Fruit fly (Drosophila melanogaster) whole organism, embryonic: ENCODE results near the gene CG6959.

ENCODE experiments used
- Antp ChIP-seq: fragments of 200-800 bp; sonication (Bioruptor generic); optimal IDR thresholded peaks from 3 replicates; lab custom pipeline; 2016; ENCODE audit warnings: missing biosample characterization, missing genetic modification characterization
- CG10267 ChIP-seq: fragments of 200-800 bp; sonication (Bioruptor generic); optimal IDR thresholded peaks from 2 replicates; lab custom pipeline; 2018; ENCODE audit warnings: missing biosample characterization, mild to moderate bottlenecking, missing genetic modification characterization, moderate library complexity
- CG11456 ChIP-seq: fragments of 200-800 bp; sonication (Bioruptor generic); IDR thresholded peaks from 3 replicates; pipeline ENCODE4 v1.3.6; 2022; ENCODE audit warnings: missing biosample characterization, missing genetic modification characterization
- CG11504 ChIP-seq: fragments of 200-800 bp; sonication (Bioruptor generic); optimal IDR thresholded peaks from 3 replicates; lab custom pipeline; 2019; ENCODE audit warnings: missing biosample characterization, mild to moderate bottlenecking, missing genetic modification characterization, moderate library complexity
- CG11723 ChIP-seq: fragments of 200-800 bp; sonication (Bioruptor generic); optimal IDR thresholded peaks from 2 replicates; lab custom pipeline; 2017; ENCODE audit warnings: missing biosample characterization, mild to moderate bottlenecking, missing genetic modification characterization
- CG12744 ChIP-seq: fragments of 200-800 bp; sonication (Bioruptor generic); optimal IDR thresholded peaks from 2 replicates; lab custom pipeline; 2016; ENCODE audit warnings: missing biosample characterization, missing genetic modification characterization
- CG13123 ChIP-seq: fragments of 200-800 bp; sonication (Bioruptor generic); optimal IDR thresholded peaks from 2 replicates; lab custom pipeline; 2016; ENCODE audit warnings: missing biosample characterization, missing genetic modification characterization
- CG15479 ChIP-seq: fragments of 200-800 bp; sonication (Bioruptor generic); optimal IDR thresholded peaks from 3 replicates; lab custom pipeline; 2019; ENCODE audit warnings: missing biosample characterization, mild to moderate bottlenecking, missing genetic modification characterization, moderate library complexity
- CG16813 ChIP-seq: fragments of 200-800 bp; sonication (Bioruptor generic); IDR thresholded peaks from 3 replicates; pipeline ENCODE4 v1.3.6; 2022; ENCODE audit warnings: missing biosample characterization, missing genetic modification characterization; ENCODE audit not compliant: partially characterized antibody
- CG17829 ChIP-seq: fragments of 200-800 bp; optimal IDR thresholded peaks from 2 replicates; lab custom pipeline; 2019; ENCODE audit warnings: missing biosample characterization, mild to moderate bottlenecking, missing genetic modification characterization, moderate library complexity
- CG2116 ChIP-seq: fragments of 200-800 bp; sonication (Bioruptor generic); optimal IDR thresholded peaks from 3 replicates; lab custom pipeline; 2018; ENCODE audit warnings: missing biosample characterization, mild to moderate bottlenecking, missing genetic modification characterization
- CG2129 ChIP-seq: fragments of 200-800 bp; sonication (Bioruptor generic); IDR thresholded peaks from 2 replicates; pipeline ENCODE4 v1.3.6; 2022; ENCODE audit warnings: missing biosample characterization, missing genetic modification characterization; ENCODE audit not compliant: partially characterized antibody
- CG2875 ChIP-seq: fragments of 200-800 bp; sonication (Bioruptor generic); optimal IDR thresholded peaks from 2 replicates; lab custom pipeline; 2017; ENCODE audit warnings: missing biosample characterization, mild to moderate bottlenecking, missing genetic modification characterization, missing genetic modification reagents
- CG3163 ChIP-seq: fragments of 200-800 bp; sonication (Bioruptor generic); optimal IDR thresholded peaks from 3 replicates; lab custom pipeline; 2016; ENCODE audit warnings: missing biosample characterization, missing genetic modification characterization
- CG42726 ChIP-seq: fragments of 200-800 bp; sonication (Bioruptor generic); IDR thresholded peaks from 2 replicates; pipeline ENCODE4 v1.3.6; 2022; ENCODE audit warnings: missing biosample characterization, missing genetic modification characterization; ENCODE audit not compliant: partially characterized antibody
- CG4360 ChIP-seq: fragments of 200-800 bp; sonication (Bioruptor generic); IDR thresholded peaks from 2 replicates; pipeline ENCODE4 v1.3.6; 2022; ENCODE audit warnings: missing biosample characterization, missing genetic modification characterization
- CG6765 ChIP-seq: fragments of 200-800 bp; sonication (Bioruptor generic); optimal IDR thresholded peaks from 3 replicates; lab custom pipeline; 2017; ENCODE audit warnings: missing biosample characterization, mild to moderate bottlenecking, missing genetic modification characterization
- CkIIα-i1 ChIP-seq: fragments of 200-800 bp; sonication (Bioruptor generic); IDR thresholded peaks from 2 replicates; pipeline ENCODE4 v1.3.6; 2022; ENCODE audit warnings: missing biosample characterization, missing genetic modification characterization
- Dek ChIP-seq: fragments of 200-800 bp; sonication (Bioruptor generic); optimal IDR thresholded peaks from 3 replicates; lab custom pipeline; 2019; ENCODE audit warnings: missing biosample characterization, mild to moderate bottlenecking, missing genetic modification characterization, moderate library complexity
- Gsc ChIP-seq: fragments of 200-800 bp; sonication (Bioruptor generic); IDR thresholded peaks from 2 replicates; pipeline ENCODE4 v1.3.6; 2022; ENCODE audit warnings: missing biosample characterization, missing genetic modification characterization
- Gug ChIP-seq: fragments of 200-800 bp; sonication (Bioruptor generic); IDR thresholded peaks from 4 replicates; pipeline ENCODE4 v1.3.6; 2022; ENCODE audit warnings: missing biosample characterization, missing genetic modification characterization
- HmgD ChIP-seq: fragments of 200-800 bp; sonication (Bioruptor generic); optimal IDR thresholded peaks from 3 replicates; lab custom pipeline; 2016; ENCODE audit warnings: missing biosample characterization, missing genetic modification characterization
- Hmx ChIP-seq: fragments of 200-800 bp; sonication (Bioruptor generic); optimal IDR thresholded peaks from 2 replicates; lab custom pipeline; 2016; ENCODE audit warnings: missing biosample characterization, missing genetic modification characterization
- Hr78 ChIP-seq, 2 experiments: fragments of 200-800 bp in 1 of 2; fragments of >200 bp in 1 of 2; sonication (Bioruptor generic) in 1 of 2; optimal IDR thresholded peaks; 2 replicates each; lab custom pipeline; 2017 to 2019; ENCODE audit warnings: missing biosample characterization in 2 of 2, missing genetic modification characterization in 2 of 2, mild to moderate bottlenecking in 1 of 2, moderate library complexity in 1 of 2
- MESR4 ChIP-seq: fragments of 200-800 bp; sonication (Bioruptor generic); optimal IDR thresholded peaks from 2 replicates; lab custom pipeline; 2018; ENCODE audit warnings: missing biosample characterization, mild to moderate bottlenecking, missing genetic modification characterization, moderate library complexity
- Myb ChIP-seq: fragments of 200-800 bp; sonication (Bioruptor generic); optimal IDR thresholded peaks from 2 replicates; lab custom pipeline; 2016; ENCODE audit warnings: missing biosample characterization, missing genetic modification characterization
- Nf-YB ChIP-seq: fragments of 200-800 bp; sonication (Bioruptor generic); optimal IDR thresholded peaks from 3 replicates; lab custom pipeline; 2019; ENCODE audit warnings: missing biosample characterization, mild to moderate bottlenecking, missing genetic modification characterization, moderate library complexity
- Oli ChIP-seq: fragments of 200-800 bp; sonication (Bioruptor generic); optimal IDR thresholded peaks from 2 replicates; lab custom pipeline; 2018; ENCODE audit warnings: missing biosample characterization, mild to moderate bottlenecking, missing genetic modification characterization, moderate library complexity
- Sry-δ ChIP-seq: fragments of 200-800 bp; sonication (Bioruptor generic); optimal IDR thresholded peaks from 2 replicates; lab custom pipeline; 2016; ENCODE audit warnings: missing biosample characterization, missing genetic modification characterization
- Tbp ChIP-seq: fragments of >200 bp; optimal IDR thresholded peaks from 2 replicates; lab custom pipeline; 2018; ENCODE audit warnings: missing biosample characterization, missing genetic modification characterization
- amos ChIP-seq: fragments of 200-800 bp; sonication (Bioruptor generic); IDR thresholded peaks from 2 replicates; pipeline ENCODE4 v1.3.6; 2022; ENCODE audit warnings: missing biosample characterization, missing genetic modification characterization; ENCODE audit not compliant: partially characterized antibody
- bbx ChIP-seq: fragments of 200-800 bp; sonication (Bioruptor generic); IDR thresholded peaks from 2 replicates; pipeline ENCODE4 v1.3.6; 2022; ENCODE audit warnings: missing biosample characterization, missing genetic modification characterization; ENCODE audit not compliant: partially characterized antibody
- bigmax ChIP-seq: fragments of 200-800 bp; sonication (Bioruptor generic); optimal IDR thresholded peaks from 2 replicates; lab custom pipeline; 2018; ENCODE audit warnings: missing biosample characterization, mild to moderate bottlenecking, missing genetic modification characterization
- corto ChIP-seq: fragments of 200-800 bp; sonication (Bioruptor generic); optimal IDR thresholded peaks from 2 replicates; lab custom pipeline; 2016; ENCODE audit warnings: missing biosample characterization, mild to moderate bottlenecking, missing genetic modification characterization, moderate library complexity
- dan ChIP-seq: fragments of 200-800 bp; sonication (Bioruptor generic); IDR thresholded peaks from 2 replicates; pipeline ENCODE4 v1.3.6; 2022; ENCODE audit warnings: missing biosample characterization, missing genetic modification characterization
- dmrt99B ChIP-seq: fragments of 200-800 bp; sonication (Bioruptor generic); optimal IDR thresholded peaks from 2 replicates; lab custom pipeline; 2018; ENCODE audit warnings: missing biosample characterization, mild to moderate bottlenecking, missing genetic modification characterization, moderate library complexity
- dpn ChIP-seq, 2 experiments: fragments of 200-800 bp; sonication (Bioruptor generic); optimal IDR thresholded peaks; 3 replicates each; lab custom pipeline; 2016; ENCODE audit warnings: missing biosample characterization in 2 of 2, missing genetic modification characterization in 2 of 2
- fd64A ChIP-seq: fragments of 200-800 bp; sonication (Bioruptor generic); optimal IDR thresholded peaks from 3 replicates; lab custom pipeline; 2018; ENCODE audit warnings: missing biosample characterization, mild to moderate bottlenecking, missing genetic modification characterization
- klu ChIP-seq: fragments of 200-800 bp; sonication (Bioruptor generic); IDR thresholded peaks from 2 replicates; pipeline ENCODE4 v1.3.6; 2022; ENCODE audit warnings: missing biosample characterization, missing genetic modification characterization
- mld ChIP-seq: fragments of 200-800 bp; sonication (Bioruptor generic); IDR thresholded peaks from 3 replicates; pipeline ENCODE4 v1.3.6; 2022; ENCODE audit warnings: missing biosample characterization, missing genetic modification characterization; ENCODE audit not compliant: partially characterized antibody
- pfk ChIP-seq: fragments of 200-800 bp; sonication (Bioruptor generic); optimal IDR thresholded peaks from 2 replicates; lab custom pipeline; 2018; ENCODE audit warnings: missing biosample characterization, mild to moderate bottlenecking, missing genetic modification characterization, moderate library complexity
- pita ChIP-seq: fragments of 200-800 bp; sonication (Bioruptor generic); optimal IDR thresholded peaks from 2 replicates; lab custom pipeline; 2017; ENCODE audit warnings: missing biosample characterization, mild to moderate bottlenecking, missing genetic modification characterization
- ranshi ChIP-seq: fragments of 200-800 bp; sonication (Bioruptor generic); IDR thresholded peaks from 2 replicates; pipeline ENCODE4 v1.3.6; 2022; ENCODE audit warnings: missing biosample characterization, missing genetic modification characterization
- row ChIP-seq: fragments of 200-800 bp; sonication (Bioruptor generic); IDR thresholded peaks from 3 replicates; pipeline ENCODE4 v1.3.6; 2022; ENCODE audit warnings: missing biosample characterization, missing genetic modification characterization
- so ChIP-seq: fragments of 200-800 bp; sonication (Bioruptor generic); IDR thresholded peaks from 3 replicates; pipeline ENCODE4 v1.3.6; 2022; ENCODE audit warnings: missing biosample characterization, missing genetic modification characterization
- yki ChIP-seq: fragments of >200 bp; optimal IDR thresholded peaks from 3 replicates; lab custom pipeline; 2018
- zen2 ChIP-seq: fragments of 200-800 bp; sonication (Bioruptor generic); IDR thresholded peaks from 3 replicates; pipeline ENCODE4 v1.3.6; 2022; ENCODE audit warnings: missing biosample characterization, missing genetic modification characterization; ENCODE audit not compliant: partially characterized antibody
- zf30C ChIP-seq: fragments of 200-800 bp; sonication (Bioruptor generic); optimal IDR thresholded peaks from 3 replicates; lab custom pipeline; 2018; ENCODE audit warnings: missing biosample characterization, mild to moderate bottlenecking, missing genetic modification characterization

The CG6959 gene

dm6 chr3R:11849378-11850249, 19.6 kb downstream of the CG6959 start (continued):
- TF ChIP-seq klu (GFP tag; lab: Robert Waterston, UW) (peak; percentile 57; the same call in 1 of the 2 replicates), Hr78 (GFP tag; optimal IDR thresholded peaks at IDR 0.05; lab: Kevin White, UChicago) (peak in 1 of 2 experiments; percentile 97), Nf-YB (GFP tag; lab: Kevin White, UChicago) (peak; percentile 65), CG11723 (GFP tag; lab: Kevin White, UChicago) (peak; percentile 79), CG15479 (no peak), mld (GFP tag; lab: Robert Waterston, UW) (no peak), yki (no peak), Oli (tag; lab: Kevin White, UChicago) (peak; percentile 92), CG11456 (GFP tag; lab: Robert Waterston, UW) (peak; percentile 77), dmrt99B (tag; lab: Kevin White, UChicago) (peak; percentile 96), Sry-δ (GFP tag; lab: Kevin White, UChicago) (peak; percentile 48), Antp (GFP tag; lab: Kevin White, UChicago) (peak; percentile 95), CG12744 (GFP tag; lab: Kevin White, UChicago) (peak; percentile 25), CG16813 (GFP tag; lab: Robert Waterston, UW) (no peak), so (peak; percentile 84; the same call in 2 of the 3 replicates), ranshi (GFP tag; lab: Robert Waterston, UW) (peak; percentile 90), fd64A (GFP tag; lab: Kevin White, UChicago) (peak; percentile 94), CG4360 (GFP tag; lab: Robert Waterston, UW) (peak; percentile 78), zf30C (GFP tag; lab: Kevin White, UChicago) (peak; percentile 55), CG6765 (no peak), dan (GFP tag; lab: Robert Waterston, UW) (peak; percentile 57; the same call in 1 of the 2 replicates), Myb (peak; percentile 57), amos (GFP tag; lab: Robert Waterston, UW) (no peak), CG13123 (GFP tag; lab: Kevin White, UChicago) (peak; percentile 88), CG11504 (tag; lab: Kevin White, UChicago) (peak; percentile 92), CkIIα-i1 (GFP tag; lab: Robert Waterston, UW) (no peak), dpn (GFP tag; optimal IDR thresholded peaks at IDR 0.05; lab: Kevin White, UChicago) (peak; percentile 86 to 92), bbx (no peak), CG17829 (tag; lab: Kevin White, UChicago) (peak; percentile 93), corto (GFP tag; lab: Kevin White, UChicago) (no peak), bigmax (GFP tag; lab: Kevin White, UChicago) (peak; percentile 12), CG42726 (GFP tag; lab: Robert Waterston, UW) (no peak), Dek (tag; lab: Kevin White, UChicago) (peak; percentile 67), HmgD (GFP tag; lab: Kevin White, UChicago) (peak; percentile 70), CG2129 (no peak), pita (GFP tag; lab: Kevin White, UChicago) (no peak), CG2116 (GFP tag; lab: Kevin White, UChicago) (peak; percentile 47), MESR4 (peak; percentile 14), row (GFP tag; lab: Robert Waterston, UW) (peak; percentile 83), CG3163 (GFP tag; lab: Kevin White, UChicago) (peak; percentile 59), pfk (GFP tag; lab: Kevin White, UChicago) (no peak), Tbp (GFP tag; lab: Kevin White, UChicago) (no peak), Gsc (GFP tag; lab: Robert Waterston, UW) (peak; percentile 91), CG10267 (peak; percentile 83), CG2875 (GFP tag; lab: Kevin White, UChicago) (peak; percentile 96), Hmx (GFP tag; lab: Kevin White, UChicago) (no peak), zen2 (no peak), Gug (GFP tag; lab: Robert Waterston, UW) (peak; percentile 90)
